Worm (Caenorhabditis elegans): ENCODE results near the gene ZC404.16.

ce11 chrV:6792565-6792964 is 18.9 kb upstream of the ZC404.16 start, which contains the start of gene gck-2:
- no peak for TF ChIP-seq fkh-10 (GFP tag; optimal IDR thresholded peaks at IDR 0.05)
- TF ChIP-seq rnt-1 (tag; optimal IDR thresholded peaks at IDR 0.05) = no peak
- TF ChIP-seq ceh-8 (GFP tag; optimal IDR thresholded peaks at IDR 0.05) = no peak
- TF ChIP-seq jun-1 (tag; optimal IDR thresholded peaks at IDR 0.05) = no peak
- TF ChIP-seq nhr-71 (tag; optimal IDR thresholded peaks at IDR 0.05) = no peak
- no peak for TF ChIP-seq nhr-76 (tag; optimal IDR thresholded peaks at IDR 0.05)
- TF ChIP-seq egl-27 (tag; optimal IDR thresholded peaks at IDR 0.05) = no peak
- no peak for TF ChIP-seq xbp-1 (tag; optimal IDR thresholded peaks at IDR 0.05)

All from whole organism, L1 larva.